Worm (Caenorhabditis elegans): Measurements from ENCODE around the gene C33A12.19.

ce11 chrIV:9506251-9506650, 10.5 kb upstream of the C33A12.19 start, which contains the start of gene ttr-9:
- TF ChIP-seq cog-1 (tag; optimal IDR thresholded peaks at IDR 0.05) (no peak), flt-1 (GFP tag; IDR thresholded peaks at IDR 0.05) (no peak)
